Worm (Caenorhabditis elegans) whole organism, L4 larva: ENCODE measurements around the gene Y51H4A.6.

ENCODE experiments used
- ama-1 ChIP-seq: fragments of 150-350 bp; optimal IDR thresholded peaks from 2 replicates; lab custom pipeline; 2014; ENCODE audit warnings: inconsistent platforms, mixed read lengths
- lin-15B ChIP-seq: fragments of 150-350 bp; sonication (generic microtip); optimal IDR thresholded peaks from 3 replicates; lab custom pipeline; 2014; ENCODE audit warnings: missing biosample characterization, missing genetic modification characterization
- pha-4 ChIP-seq, 2 experiments: fragments of 150-350 bp in 1 of 2; fragments of 200-800 bp in 1 of 2; sonication (Bioruptor generic) in 1 of 2; IDR thresholded peaks in 1 of 2; optimal IDR thresholded peaks in 1 of 2; 2 replicates each; pipeline versions ENCODE4 v1.3.6 to Lab custom; 2014 to 2022; ENCODE audit warnings: missing genetic modification characterization in 2 of 2, missing genetic modification reagents in 2 of 2, missing biosample characterization in 1 of 2, missing compliant biosample characterization in 1 of 2
- skn-1 ChIP-seq: fragments of 150-350 bp; optimal IDR thresholded peaks from 2 replicates; lab custom pipeline; 2014; ENCODE audit warnings: missing biosample characterization, missing genetic modification characterization
- zip-11 ChIP-seq: fragments of 200-800 bp; sonication (Bioruptor generic); IDR thresholded peaks from 2 replicates; pipeline ENCODE4 v1.3.6; 2022; ENCODE audit warnings: missing genetic modification characterization, missing compliant biosample characterization

- TF ChIP-seq lin-15B (tag; lab: Kevin White, UChicago), result no peak
- TF ChIP-seq ama-1, result no peak
- no peak for TF ChIP-seq skn-1
- no peak for TF ChIP-seq pha-4 (GFP tag; IDR thresholded peaks at IDR 0.05; lab: Robert Waterston, UW)
- no peak for TF ChIP-seq pha-4 (tag; optimal IDR thresholded peaks at IDR 0.05; lab: Kevin White, UChicago)
- TF ChIP-seq zip-11 (GFP tag; lab: Robert Waterston, UW), result no peak
Observed at ce11 chrIV:16498031-16498442, 35.4 kb upstream of the Y51H4A.6 start.
